Fruit fly (Drosophila melanogaster): ENCODE results near the gene ouib.

DNA sequence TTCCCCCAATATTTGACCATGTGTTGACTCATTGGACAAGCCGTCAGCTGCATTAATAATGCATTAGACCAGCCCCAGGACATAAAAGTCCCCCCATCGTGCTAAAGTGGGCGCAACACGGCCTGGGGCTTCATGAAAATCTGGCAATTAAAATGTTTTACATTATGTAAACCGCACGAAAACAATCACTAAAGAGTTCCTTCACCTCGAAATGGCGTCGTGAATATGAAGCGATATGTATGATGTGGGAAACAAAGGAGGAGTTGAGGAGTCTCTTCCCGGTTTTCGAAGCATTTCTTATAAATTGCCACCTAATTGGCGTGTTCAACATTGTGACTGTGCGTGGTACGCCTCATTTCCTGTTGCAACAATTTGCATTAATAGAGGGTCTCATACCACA lies 17.4 kb downstream of the ouib start:
- TF ChIP-seq pan (optimal IDR thresholded peaks at IDR 0.05) (no peak), usp (GFP tag; optimal IDR thresholded peaks at IDR 0.05) (no peak), psq (optimal IDR thresholded peaks at IDR 0.05) (no peak), EcR (GFP tag; optimal IDR thresholded peaks at IDR 0.05) (peak in 1 of 2 experiments; percentile 69), CG8478 (optimal IDR thresholded peaks at IDR 0.05) (no peak)

All from whole organism.